Fruit fly (Drosophila melanogaster) whole organism, pupa: ENCODE measurements around the gene Qsox2.
A peak's percentile ranks its signal among the peaks of the same experiment; 100 is the strongest.

Experiments
- CG10348 ChIP-seq: fragments of 200-800 bp; sonication (Bioruptor generic); IDR thresholded peaks from 2 replicates; pipeline ENCODE4 v1.3.6; 2022; ENCODE audit warnings: missing biosample characterization, missing genetic modification characterization
- CG12605 ChIP-seq: fragments of 200-800 bp; sonication (Bioruptor generic); IDR thresholded peaks from 2 replicates; pipeline ENCODE4 v1.3.6; 2022; ENCODE audit warnings: missing biosample characterization, missing genetic modification characterization
- CG13204 ChIP-seq: fragments of 200-800 bp; sonication (Bioruptor generic); optimal IDR thresholded peaks from 2 replicates; lab custom pipeline; 2018; ENCODE audit warnings: missing biosample characterization, mild to moderate bottlenecking, missing genetic modification characterization, moderate library complexity
- CG14655 ChIP-seq: fragments of 200-800 bp; sonication (Bioruptor generic); optimal IDR thresholded peaks from 3 replicates; lab custom pipeline; 2017; ENCODE audit warnings: mild to moderate bottlenecking, missing biosample characterization, missing genetic modification reagents, missing genetic modification characterization
- CG15710 ChIP-seq: fragments of 200-800 bp; sonication (Bioruptor generic); optimal IDR thresholded peaks from 2 replicates; lab custom pipeline; 2018; ENCODE audit warnings: missing biosample characterization, mild to moderate bottlenecking, missing genetic modification characterization, moderate library complexity
- CG17806 ChIP-seq: fragments of 200-800 bp; sonication (Bioruptor generic); optimal IDR thresholded peaks from 2 replicates; lab custom pipeline; 2018; ENCODE audit warnings: missing biosample characterization, mild to moderate bottlenecking, missing genetic modification characterization, moderate library complexity
- CG32121 ChIP-seq: fragments of 200-800 bp; sonication (Bioruptor generic); IDR thresholded peaks from 2 replicates; pipeline ENCODE4 v1.3.6; 2022; ENCODE audit warnings: missing biosample characterization, missing genetic modification characterization
- CG34367 ChIP-seq: fragments of 200-800 bp; sonication (Bioruptor generic); optimal IDR thresholded peaks from 2 replicates; lab custom pipeline; 2018; ENCODE audit warnings: missing biosample characterization, mild to moderate bottlenecking, missing genetic modification characterization
- CG4496 ChIP-seq: fragments of 200-800 bp; sonication (Bioruptor generic); IDR thresholded peaks from 3 replicates; pipeline ENCODE4 v1.3.6; 2022; ENCODE audit warnings: missing biosample characterization, missing genetic modification characterization
- CG8159 ChIP-seq: fragments of 200-800 bp; sonication (Bioruptor generic); optimal IDR thresholded peaks from 3 replicates; lab custom pipeline; 2018; ENCODE audit warnings: missing biosample characterization, mild to moderate bottlenecking, missing genetic modification characterization, moderate library complexity
- CG8301 ChIP-seq: fragments of 200-800 bp; sonication (Bioruptor generic); optimal IDR thresholded peaks from 2 replicates; lab custom pipeline; 2018; ENCODE audit warnings: missing biosample characterization, mild to moderate bottlenecking, missing genetic modification characterization
- CG9948 ChIP-seq: fragments of 200-800 bp; sonication (Bioruptor generic); optimal IDR thresholded peaks from 2 replicates; lab custom pipeline; 2018; ENCODE audit warnings: missing biosample characterization, mild to moderate bottlenecking, missing genetic modification characterization, moderate library complexity
- D1 ChIP-seq: fragments of 200-800 bp; sonication (Bioruptor generic); optimal IDR thresholded peaks from 2 replicates; lab custom pipeline; 2018; ENCODE audit warnings: missing biosample characterization, mild to moderate bottlenecking, missing genetic modification characterization, moderate library complexity
- EcR ChIP-seq: fragments of 200-800 bp; sonication (Bioruptor generic); optimal IDR thresholded peaks from 3 replicates; lab custom pipeline; 2019; ENCODE audit warnings: missing biosample characterization, missing genetic modification characterization, mild to moderate bottlenecking, moderate library complexity, missing genetic modification reagents
- Ets98B ChIP-seq: fragments of 200-800 bp; sonication (Bioruptor generic); IDR thresholded peaks from 2 replicates; pipeline ENCODE4 v1.3.6; 2022; ENCODE audit warnings: missing biosample characterization, missing genetic modification characterization
- Pif1A ChIP-seq: fragments of 200-800 bp; sonication (Bioruptor generic); optimal IDR thresholded peaks from 3 replicates; lab custom pipeline; 2016; ENCODE audit warnings: missing biosample characterization, missing genetic modification characterization
- Pif1B ChIP-seq: fragments of 200-800 bp; sonication (Bioruptor generic); optimal IDR thresholded peaks from 3 replicates; lab custom pipeline; 2016; ENCODE audit warnings: missing biosample characterization, missing genetic modification characterization
- Snoo ChIP-seq: fragments of 200-800 bp; sonication (Bioruptor generic); optimal IDR thresholded peaks from 3 replicates; lab custom pipeline; 2017; ENCODE audit warnings: missing biosample characterization, mild to moderate bottlenecking, missing genetic modification characterization, inconsistent platforms
- fd96Ca ChIP-seq: fragments of 200-800 bp; sonication (Bioruptor generic); IDR thresholded peaks from 3 replicates; pipeline ENCODE4 v1.3.6; 2022; ENCODE audit warnings: missing biosample characterization, missing genetic modification characterization
- gl ChIP-seq: fragments of 200-800 bp; sonication (Bioruptor generic); optimal IDR thresholded peaks from 2 replicates; lab custom pipeline; 2018; ENCODE audit warnings: missing biosample characterization, mild to moderate bottlenecking, missing genetic modification characterization
- rn ChIP-seq: fragments of 200-800 bp; sonication (Bioruptor generic); IDR thresholded peaks from 2 replicates; pipeline ENCODE4 v1.3.6; 2022; ENCODE audit warnings: missing biosample characterization, missing genetic modification characterization

Qsox2 gene

dm6 chr3R:21871348-21871940, 42.1 kb upstream of the Qsox2 start:
- TF ChIP-seq rn (GFP tag; lab: Robert Waterston, UW) (no peak), gl (tag; lab: Kevin White, UChicago) (no peak), EcR (no peak), Snoo (tag; lab: Kevin White, UChicago) (no peak), CG32121 (no peak), CG34367 (tag; lab: Kevin White, UChicago) (no peak), CG9948 (no peak), Ets98B (GFP tag; lab: Robert Waterston, UW) (no peak), fd96Ca (GFP tag; lab: Robert Waterston, UW) (no peak), CG4496 (GFP tag; lab: Robert Waterston, UW) (no peak), CG8159 (tag; lab: Kevin White, UChicago) (no peak), Pif1A (GFP tag; lab: Kevin White, UChicago) (no peak), CG8301 (tag; lab: Kevin White, UChicago) (no peak), CG12605 (GFP tag; lab: Robert Waterston, UW) (no peak), CG10348 (no peak), CG13204 (GFP tag; lab: Kevin White, UChicago) (no peak), CG17806 (tag; lab: Kevin White, UChicago) (no peak)

- TF ChIP-seq CG32121: no peak
- no peak for TF ChIP-seq Snoo (tag; lab: Kevin White, UChicago)
- TF ChIP-seq Ets98B (GFP tag; lab: Robert Waterston, UW): no peak
- no peak for TF ChIP-seq CG12605 (GFP tag; lab: Robert Waterston, UW)
- TF ChIP-seq Pif1B (GFP tag; lab: Kevin White, UChicago): no peak
- TF ChIP-seq D1: no peak
- TF ChIP-seq CG13204 (GFP tag; lab: Kevin White, UChicago): no peak
- TF ChIP-seq CG4496 (GFP tag; lab: Robert Waterston, UW): no peak
- no peak for TF ChIP-seq CG14655 (GFP tag; lab: Kevin White, UChicago)
- TF ChIP-seq fd96Ca (GFP tag; lab: Robert Waterston, UW): no peak
Observed at dm6 chr3R:21873439-21873838, 40.1 kb upstream of the Qsox2 start, which contains the start of gene CG31178. Gene CG31178 (plus strand): TSS chr3R:21873739.

- TF ChIP-seq CG12605 (GFP tag; lab: Robert Waterston, UW) (peak; percentile 74; the same call in 1 of the 2 replicates), CG32121 (peak; percentile 67), EcR (peak; percentile 86), gl (tag; lab: Kevin White, UChicago) (no peak), CG17806 (tag; lab: Kevin White, UChicago) (no peak), CG14655 (GFP tag; lab: Kevin White, UChicago) (no peak), CG13204 (GFP tag; lab: Kevin White, UChicago) (peak; percentile 26), CG34367 (tag; lab: Kevin White, UChicago) (no peak), Pif1A (GFP tag; lab: Kevin White, UChicago) (peak; percentile 29), CG8159 (tag; lab: Kevin White, UChicago) (peak; percentile 28), CG4496 (GFP tag; lab: Robert Waterston, UW) (peak; percentile 61; the same call in 2 of the 3 replicates), D1 (no peak), fd96Ca (GFP tag; lab: Robert Waterston, UW) (peak; percentile 45; the same call in 1 of the 3 replicates), Snoo (tag; lab: Kevin White, UChicago) (peak; percentile 47), CG8301 (tag; lab: Kevin White, UChicago) (no peak), CG10348 (no peak), CG15710 (tag; lab: Kevin White, UChicago) (peak; percentile 11), Ets98B (GFP tag; lab: Robert Waterston, UW) (peak; percentile 81; the same call in 1 of the 2 replicates)
Observed at dm6 chr3R:21874982-21875466, 38.5 kb upstream of the Qsox2 start, which contains the start of gene CG6656. Gene CG6656 (plus strand): TSS chr3R:21875293.

- no peak for TF ChIP-seq CG34367 (tag; lab: Kevin White, UChicago)
- TF ChIP-seq CG14655 (GFP tag; lab: Kevin White, UChicago): no peak
Observed at dm6 chr3R:21877636-21878035, 35.9 kb upstream of the Qsox2 start, which contains the start of gene P5CDh2. Gene P5CDh2 (plus strand): TSS chr3R:21877936.

dm6 chr3R:21878473-21878872, 35.1 kb upstream of the Qsox2 start, which contains the start of gene CG34148:
Gene CG34148 (minus strand): TSS chr3R:21878686.
- TF ChIP-seq D1 (no peak), CG17806 (tag; lab: Kevin White, UChicago) (no peak), EcR (no peak), CG13204 (GFP tag; lab: Kevin White, UChicago) (no peak), gl (tag; lab: Kevin White, UChicago) (no peak), CG32121 (no peak), CG10348 (no peak)
- TF ChIP-seq, all 21 proteins: peak for 0

dm6 chr3R:21880510-21880909, 33.0 kb upstream of the Qsox2 start, which contains the start of gene CG31465:
Gene CG31465 (plus strand): TSS chr3R:21880810.
- no peak for TF ChIP-seq Ets98B (GFP tag; lab: Robert Waterston, UW)
- TF ChIP-seq CG14655 (GFP tag; lab: Kevin White, UChicago): no peak
- TF ChIP-seq rn (GFP tag; lab: Robert Waterston, UW): no peak
- TF ChIP-seq EcR: no peak
- no peak for TF ChIP-seq CG17806 (tag; lab: Kevin White, UChicago)
- TF ChIP-seq CG15710 (tag; lab: Kevin White, UChicago): no peak
- TF ChIP-seq CG32121: no peak
- TF ChIP-seq CG34367 (tag; lab: Kevin White, UChicago): no peak
